Worm (Caenorhabditis elegans) whole organism, L2 larva: Measurements from ENCODE around the gene ppfr-4.

Source experiments
- F13H6.1 ChIP-seq: sonication (generic microtip); optimal IDR thresholded peaks from 2 replicates; lab custom pipeline; 2016; ENCODE audit warnings: missing genetic modification characterization, missing compliant biosample characterization
- ceh-16 ChIP-seq: fragments of 150-350 bp; optimal IDR thresholded peaks from 2 replicates; lab custom pipeline; 2014; ENCODE audit warnings: missing biosample characterization, missing genetic modification characterization
- dmd-4 ChIP-seq: sonication (generic microtip); optimal IDR thresholded peaks from 2 replicates; lab custom pipeline; 2017; ENCODE audit warnings: missing biosample characterization, missing genetic modification characterization
- egl-27 ChIP-seq: sonication (generic microtip); optimal IDR thresholded peaks from 3 replicates; lab custom pipeline; 2017; ENCODE audit warnings: missing biosample characterization, missing genetic modification reagents, missing genetic modification characterization
- elt-3 ChIP-seq: sonication (generic microtip); optimal IDR thresholded peaks from 2 replicates; lab custom pipeline; 2017; ENCODE audit warnings: missing biosample characterization, missing genetic modification characterization
- lin-39 ChIP-seq: fragments of 150-350 bp; optimal IDR thresholded peaks from 2 replicates; lab custom pipeline; 2014; ENCODE audit warnings: missing biosample characterization, missing genetic modification reagents, missing genetic modification characterization
- sem-4 ChIP-seq: fragments of 150-350 bp; optimal IDR thresholded peaks from 2 replicates; lab custom pipeline; 2014; ENCODE audit warnings: missing biosample characterization, missing genetic modification reagents, missing genetic modification characterization
- sma-9 ChIP-seq, 2 experiments: fragments of 150-350 bp in 1 of 2; sonication (generic microtip) in 1 of 2; optimal IDR thresholded peaks; 2 replicates each; lab custom pipeline; 2014 to 2016; ENCODE audit warnings: missing genetic modification characterization in 2 of 2, mild to moderate bottlenecking in 1 of 2, missing biosample characterization in 1 of 2, missing compliant biosample characterization in 1 of 2, missing genetic modification reagents in 1 of 2, moderate library complexity in 1 of 2

- TF ChIP-seq egl-27 (tag; lab: Kevin White, UChicago) = peak; percentile 7
- no peak for TF ChIP-seq elt-3 (tag; lab: Kevin White, UChicago)
- TF ChIP-seq sem-4 (tag; lab: Kevin White, UChicago) = peak; percentile 45
- no peak for TF ChIP-seq dmd-4
- no peak for TF ChIP-seq sma-9 (GFP tag; optimal IDR thresholded peaks at IDR 0.05; lab: Kevin White, UChicago)
- no peak for TF ChIP-seq sma-9 (tag; optimal IDR thresholded peaks at IDR 0.05; lab: Kevin White, UChicago)
- TF ChIP-seq lin-39 = no peak
- no peak for TF ChIP-seq ceh-16 (tag; lab: Kevin White, UChicago)
- TF ChIP-seq F13H6.1 (tag; lab: Kevin White, UChicago) = peak; percentile 3
These were observed 43.1 kb upstream of the ppfr-4 start for ce11 chrIII:2576360-2577259.
